Worm (Caenorhabditis elegans) whole organism, L4/young adult: ENCODE data around the gene srbc-56.
"Not testable (repeated sequence)": the region's sequence is repeated elsewhere in the genome, so short reads cannot be mapped to it uniquely, and the experiment has no call there.

ENCODE experiments used
- W03F9.2 ChIP-seq: fragments of 150-350 bp; optimal IDR thresholded peaks from 2 replicates; lab custom pipeline; 2014; ENCODE audit warnings: missing biosample characterization, missing genetic modification characterization
- dao-5 ChIP-seq: sonication (generic microtip); optimal IDR thresholded peaks from 2 replicates; lab custom pipeline; 2016; ENCODE audit warnings: missing genotype, missing genetic modification characterization, moderate library complexity, missing compliant biosample characterization
- him-1 ChIP-seq: sonication (generic microtip); optimal IDR thresholded peaks from 2 replicates; lab custom pipeline; 2016; ENCODE audit warnings: missing genotype, missing genetic modification reagents, missing genetic modification characterization, missing compliant biosample characterization

Gene srbc-56

DNA sequence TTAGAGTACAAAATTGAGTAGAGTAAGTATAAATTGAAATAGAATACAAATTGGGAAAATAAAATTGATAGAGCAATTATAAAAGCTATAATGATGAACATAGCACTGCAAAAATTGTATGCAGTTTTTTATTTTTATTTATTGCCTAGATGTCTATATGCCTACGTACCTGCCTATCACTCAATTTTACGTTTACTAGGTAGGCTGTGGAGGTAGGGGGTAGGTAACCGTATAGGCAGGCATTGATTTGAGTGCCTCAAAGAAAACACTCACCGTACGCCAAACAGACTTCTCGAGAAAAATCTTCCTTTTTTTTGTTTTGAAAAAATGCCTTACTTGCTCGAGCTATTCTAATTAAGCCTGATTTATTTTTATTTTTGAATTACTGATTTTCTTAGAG, at the start of gene srbc-56:
Gene srbc-56 (minus strand): TSS at position 101 of the 400 bp plus-strand sequence.
- TF ChIP-seq dao-5 (no peak), him-1 (tag; lab: Kevin White, UChicago) (no peak), W03F9.2 (tag; lab: Kevin White, UChicago) (no peak)

DNA sequence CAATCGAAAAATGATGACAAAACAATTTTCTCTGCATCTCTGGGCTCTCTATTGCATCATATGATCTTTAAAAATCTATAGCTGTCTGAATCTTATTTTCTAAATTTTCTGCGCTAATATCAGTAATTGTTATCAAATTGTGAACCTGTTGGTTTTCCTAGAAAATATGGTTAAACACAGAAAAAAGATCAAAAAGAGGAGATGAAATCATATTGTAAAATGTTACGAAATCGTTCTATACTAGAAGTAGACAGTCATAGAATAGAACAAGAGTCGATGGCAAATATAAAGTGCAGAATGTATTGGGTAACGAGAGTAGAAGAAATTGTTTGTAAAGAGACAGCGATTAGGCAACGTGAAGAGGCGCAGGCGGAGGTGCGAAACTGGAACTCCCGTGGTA, 49.2 kb upstream of the srbc-56 start:
- TF ChIP-seq dao-5 (no peak), W03F9.2 (tag; lab: Kevin White, UChicago) (no peak)

DNA sequence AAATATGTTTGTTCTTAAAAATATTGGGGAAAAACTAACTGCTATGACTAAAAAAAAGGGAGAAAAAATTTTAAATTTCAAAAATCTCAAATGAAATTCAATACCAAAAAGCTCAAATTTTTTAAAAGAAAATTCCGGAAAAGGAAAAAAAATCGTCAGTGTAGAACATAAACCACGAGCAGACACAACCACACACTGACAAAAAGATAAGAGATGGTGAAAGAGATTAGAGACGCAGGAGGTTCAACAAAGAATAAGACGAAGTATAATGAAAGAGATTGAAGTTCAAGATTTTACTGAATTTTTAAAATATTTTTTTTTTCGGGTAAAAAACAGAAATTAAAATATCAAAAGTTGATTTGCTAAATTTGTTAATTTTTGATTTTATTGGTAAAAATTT, 48.5 kb upstream of the srbc-56 start:
- TF ChIP-seq dao-5 = no peak
- TF ChIP-seq W03F9.2 (tag; lab: Kevin White, UChicago) = no peak
- TF ChIP-seq him-1 (tag; lab: Kevin White, UChicago) = no peak

DNA sequence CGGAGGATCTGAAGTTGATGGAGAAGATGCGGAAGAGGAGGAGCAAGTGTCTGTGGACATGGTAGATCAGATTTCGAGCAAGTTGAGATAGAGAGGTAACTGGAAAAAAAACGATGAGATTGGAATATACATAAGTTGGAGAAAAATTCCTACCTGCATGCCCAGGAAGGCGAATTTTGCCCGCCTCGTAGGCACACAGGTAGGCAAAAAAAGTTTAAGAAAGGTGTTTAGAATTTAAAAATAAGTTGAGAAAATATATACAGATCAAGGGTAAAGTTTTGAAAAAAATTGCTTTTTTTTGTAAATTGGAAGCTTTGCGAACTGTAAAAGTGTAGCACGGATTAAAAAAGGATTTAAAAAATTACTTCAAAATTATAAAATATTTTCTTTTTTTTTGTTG, 48.0 kb upstream of the srbc-56 start, which contains the start of gene nhr-84:
Gene nhr-84 (minus strand): TSS at position 101 of the 400 bp plus-strand sequence.
- no peak for TF ChIP-seq dao-5
- no peak for TF ChIP-seq him-1 (tag; lab: Kevin White, UChicago)
- TF ChIP-seq W03F9.2 (tag; lab: Kevin White, UChicago) = no peak

DNA sequence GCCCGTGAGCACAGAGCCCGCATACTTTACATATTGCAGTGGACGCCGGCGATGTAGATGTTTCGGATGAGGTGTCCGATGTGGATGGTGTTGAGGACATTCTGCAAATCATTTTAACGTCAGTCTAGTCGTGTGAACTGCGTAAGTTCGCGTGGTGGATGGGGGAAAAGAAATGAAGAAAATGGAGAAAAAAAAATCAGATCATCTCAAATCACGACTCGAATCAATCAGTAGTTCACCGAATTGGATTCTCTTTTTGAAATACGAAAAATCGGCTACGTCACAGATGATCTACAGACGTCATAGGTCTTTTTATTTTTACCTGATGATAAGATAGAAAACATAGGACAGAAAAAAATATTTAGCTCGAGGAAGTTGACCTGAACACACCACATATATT, 44.8 kb upstream of the srbc-56 start, which contains the start of gene nhr-102:
Gene nhr-102 (minus strand): TSS at position 101 of the 400 bp plus-strand sequence.
- TF ChIP-seq dao-5 = no peak
- no peak for TF ChIP-seq him-1 (tag; lab: Kevin White, UChicago)
- TF ChIP-seq W03F9.2 (tag; lab: Kevin White, UChicago) = no peak

DNA sequence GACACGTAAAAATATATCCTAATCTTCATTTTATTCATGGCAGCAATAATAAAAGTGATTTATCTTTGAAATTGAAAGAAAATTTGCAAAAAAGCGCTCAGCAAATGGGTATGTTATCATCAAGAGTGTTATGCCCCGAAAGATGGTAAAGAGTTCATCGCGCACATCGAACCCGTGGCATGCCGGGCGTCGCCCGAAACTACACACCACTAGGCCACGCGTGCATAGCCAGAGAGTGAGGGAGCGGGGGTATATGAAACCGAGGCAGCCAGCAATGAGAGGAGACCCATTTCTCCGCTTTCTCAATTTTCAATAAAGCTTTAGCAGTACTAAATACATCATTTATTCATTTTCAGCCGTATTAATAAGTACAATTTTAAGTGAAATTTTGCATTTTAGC, 42.3 kb upstream of the srbc-56 start:
- peak; percentile 70 for TF ChIP-seq W03F9.2 (tag; lab: Kevin White, UChicago)
- peak; percentile 57 for TF ChIP-seq him-1 (tag; lab: Kevin White, UChicago)
- peak; percentile 91 for TF ChIP-seq dao-5

DNA sequence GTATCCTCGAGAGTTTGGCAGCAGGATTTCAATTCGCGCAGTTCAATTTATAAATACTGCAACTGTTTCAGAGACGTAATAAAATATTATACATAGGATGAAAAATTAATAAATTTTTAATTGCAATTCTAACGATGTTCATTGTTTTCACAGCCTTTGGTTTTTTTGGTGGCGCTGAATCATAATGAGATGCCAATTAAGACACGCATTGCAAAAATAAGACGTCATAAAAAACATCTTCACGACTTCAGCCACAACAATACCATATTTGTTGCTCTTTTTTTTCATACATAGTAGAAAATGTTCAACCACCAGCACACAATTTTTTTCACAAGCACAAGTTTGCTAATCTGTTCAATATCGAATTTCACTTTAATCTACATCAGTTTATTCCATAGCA, 40.8 kb upstream of the srbc-56 start, which contains the start of gene str-56:
Gene str-56 (plus strand): TSS at position 301 of the 400 bp plus-strand sequence.
- no peak for TF ChIP-seq him-1 (tag; lab: Kevin White, UChicago)
- TF ChIP-seq dao-5 = no peak
- TF ChIP-seq W03F9.2 (tag; lab: Kevin White, UChicago) = no peak

DNA sequence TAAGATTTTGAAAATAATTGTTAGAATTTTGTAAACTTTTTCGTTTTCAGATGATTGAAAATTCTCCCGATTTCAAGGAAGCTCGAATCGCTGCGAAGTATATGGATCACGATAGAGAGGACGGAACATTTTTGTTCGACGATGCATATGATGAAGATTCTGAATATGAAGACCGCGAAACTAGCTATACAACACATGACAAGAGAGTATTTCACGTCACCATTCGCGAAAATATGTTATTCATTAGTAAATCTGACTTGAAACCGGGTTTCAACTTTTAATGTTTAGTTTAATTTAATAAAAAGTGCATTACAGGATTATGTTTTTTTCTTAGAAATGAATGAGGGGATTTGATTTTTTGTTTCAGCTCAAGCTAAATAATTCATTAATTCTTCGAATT, 38.9 kb upstream of the srbc-56 start, which contains the start of gene str-57:
Gene str-57 (plus strand): TSS at position 301 of the 400 bp plus-strand sequence.
- TF ChIP-seq W03F9.2 (tag; lab: Kevin White, UChicago) = no peak
- TF ChIP-seq dao-5 = no peak
- TF ChIP-seq him-1 (tag; lab: Kevin White, UChicago) = no peak

DNA sequence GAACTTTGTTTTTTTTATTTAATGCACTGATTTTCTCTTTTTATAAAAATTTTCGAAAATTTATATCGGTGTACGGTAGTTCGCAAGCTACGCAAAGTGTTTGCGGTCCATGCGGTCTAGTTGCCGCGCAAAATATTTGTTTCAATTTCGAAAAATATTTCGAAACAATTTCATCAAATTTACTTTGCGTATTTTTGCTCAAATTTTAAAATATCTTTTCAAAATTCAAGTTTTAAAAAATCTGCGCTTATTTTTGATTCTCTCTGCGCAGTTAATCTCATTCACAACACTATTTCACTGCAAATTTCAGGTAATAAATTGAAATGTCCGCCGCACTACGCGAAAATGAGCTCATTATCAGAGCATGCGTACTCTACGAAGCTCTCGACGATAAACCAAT, 35.9 kb upstream of the srbc-56 start, which contains the start of gene fbxa-197:
Gene fbxa-197 (plus strand): TSS at position 301 of the 400 bp plus-strand sequence.
- TF ChIP-seq him-1 (tag; lab: Kevin White, UChicago) (no peak), W03F9.2 (tag; lab: Kevin White, UChicago) (no peak), dao-5 (no peak)

DNA sequence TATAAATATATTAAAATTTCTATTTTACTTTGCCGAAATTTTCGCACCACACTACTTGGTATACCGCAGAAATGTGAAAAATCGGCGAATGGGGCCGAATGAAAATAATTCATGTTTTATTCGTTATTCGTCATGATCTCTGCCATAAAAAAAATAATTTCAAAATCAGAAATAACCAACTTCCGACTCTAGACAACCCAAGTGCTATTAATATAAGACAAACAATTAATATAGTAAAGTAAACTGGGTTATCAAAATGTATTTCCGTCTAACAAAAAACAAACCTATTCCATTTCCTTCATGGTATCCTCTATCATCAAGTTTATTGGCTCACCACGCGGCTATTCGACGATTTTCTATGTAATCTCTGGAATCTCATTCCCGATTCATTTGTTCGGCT, 34.4 kb upstream of the srbc-56 start, which contains the start of gene srh-293:
Gene srh-293 (plus strand): TSS at position 301 of the 400 bp plus-strand sequence.
- TF ChIP-seq dao-5 (no peak), W03F9.2 (tag; lab: Kevin White, UChicago) (no peak)

DNA sequence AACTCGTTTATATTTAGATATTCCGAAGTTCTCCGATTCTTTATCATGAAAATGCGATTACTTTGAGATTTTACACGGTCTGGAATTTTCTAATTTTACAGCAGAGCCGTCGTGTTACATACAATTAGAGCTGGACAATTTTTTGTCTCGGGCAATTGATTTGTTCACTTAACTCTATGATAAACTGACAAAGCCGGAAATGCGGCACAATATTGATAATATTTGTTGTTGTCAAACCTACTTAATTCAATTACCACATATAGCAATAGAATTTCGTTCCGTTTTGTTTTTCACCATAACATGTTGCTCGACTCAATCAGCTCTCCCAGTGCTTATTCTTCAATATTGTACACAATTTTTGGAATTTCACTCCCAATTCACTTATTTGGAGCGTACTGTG, 31.6 kb upstream of the srbc-56 start, which contains the start of gene srh-299:
Gene srh-299 (plus strand): TSS at position 301 of the 400 bp plus-strand sequence.
- TF ChIP-seq him-1 (tag; lab: Kevin White, UChicago) = no peak
- no peak for TF ChIP-seq dao-5
- TF ChIP-seq W03F9.2 (tag; lab: Kevin White, UChicago) = no peak

DNA sequence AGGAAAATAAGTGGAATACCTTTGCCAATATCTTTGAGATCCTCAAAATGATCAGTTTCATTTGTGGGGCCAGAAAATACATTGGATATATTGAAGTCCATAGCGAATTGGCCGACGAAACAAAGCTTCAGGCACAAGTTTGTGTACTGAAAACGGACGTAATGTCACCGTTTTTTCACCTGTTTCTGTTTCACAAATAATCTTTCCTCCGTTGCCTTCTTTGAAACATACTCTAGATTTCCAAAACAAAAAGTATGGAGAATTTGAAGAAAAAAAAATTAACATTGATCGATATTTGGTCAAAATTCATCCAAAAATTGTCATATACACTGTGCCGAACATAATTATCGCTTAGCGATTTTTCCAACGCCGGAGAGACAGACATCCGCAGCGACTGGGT, 31.1 kb upstream of the srbc-56 start, which contains the start of gene srz-12:
Gene srz-12 (minus strand): TSS at position 101 of the 400 bp plus-strand sequence.
- TF ChIP-seq him-1 (tag; lab: Kevin White, UChicago) = no peak
- TF ChIP-seq W03F9.2 (tag; lab: Kevin White, UChicago) = no peak

DNA sequence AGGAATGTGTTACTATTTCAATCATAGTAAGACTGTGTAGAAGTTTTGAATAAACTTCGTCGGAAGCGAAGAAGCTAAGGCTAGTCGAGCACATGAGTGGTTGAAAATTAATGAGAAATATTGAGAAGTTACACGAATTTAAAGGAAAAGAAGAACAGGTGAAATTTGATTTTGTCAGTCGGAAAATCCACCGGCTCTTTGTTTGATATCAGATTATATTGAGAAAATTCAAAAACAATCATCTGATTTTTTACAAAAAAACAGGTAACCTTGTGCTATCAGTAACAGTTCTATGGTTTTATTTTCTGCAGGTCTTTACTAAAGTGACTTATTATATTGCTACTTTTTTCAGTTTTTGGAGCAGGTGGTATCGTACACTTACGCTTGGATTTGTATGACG, 26.8 kb upstream of the srbc-56 start, which contains the start of gene srh-148:
Gene srh-148 (minus strand): TSS at position 101 of the 400 bp plus-strand sequence.
- no peak for TF ChIP-seq W03F9.2 (tag; lab: Kevin White, UChicago)
- no peak for TF ChIP-seq him-1 (tag; lab: Kevin White, UChicago)
- TF ChIP-seq dao-5 = no peak

DNA sequence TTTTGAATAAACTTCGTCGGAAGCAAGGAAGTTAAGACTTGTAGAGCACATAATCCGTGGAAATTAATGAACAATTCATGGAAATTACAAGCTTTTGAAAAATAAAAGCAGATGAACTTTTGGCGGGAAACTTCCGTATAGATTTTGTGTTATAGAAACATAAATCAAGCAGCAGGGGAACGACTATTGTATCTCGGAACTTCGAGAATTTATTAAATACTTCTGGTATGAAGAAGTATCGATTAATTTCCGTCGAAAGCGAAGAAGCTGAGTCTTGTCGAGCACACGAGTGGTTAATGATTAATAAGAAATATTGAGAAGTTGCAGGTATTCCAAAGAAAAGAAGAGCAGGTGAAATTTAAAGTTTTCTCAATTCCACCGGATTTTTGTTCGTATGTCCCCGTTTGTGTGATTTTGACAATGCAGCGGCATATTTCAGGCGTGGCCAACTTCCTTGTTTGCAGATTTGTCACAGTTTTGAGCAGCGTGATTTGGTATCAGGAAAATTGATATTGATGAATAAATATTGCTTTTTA, 18.9 kb upstream of the srbc-56 start, which contains the start of gene srh-147:
Gene srh-147 (minus strand): TSS at position 51 of the 536 bp plus-strand sequence.
- TF ChIP-seq him-1 (tag; lab: Kevin White, UChicago); dao-5; W03F9.2 (tag; lab: Kevin White, UChicago): not testable (repeated sequence)
